Worm (Caenorhabditis elegans): ENCODE measurements around the gene B0564.2.

- TF ChIP-seq ttx-3 (tag; optimal IDR thresholded peaks at IDR 0.05) (no peak), tbx-7 (tag; optimal IDR thresholded peaks at IDR 0.05) (no peak), tbx-2 (tag; optimal IDR thresholded peaks at IDR 0.05) (no peak), lin-11 (tag; optimal IDR thresholded peaks at IDR 0.05) (no peak)
These were observed 5.5 kb downstream of the B0564.2 start, which contains the start of gene best-2 for ce11 chrIV:13112982-13113381.
